Worm (Caenorhabditis elegans) whole organism, L4 larva: ENCODE measurements around the gene npa-1.
A peak's percentile ranks its signal among the peaks of the same experiment; 100 is the strongest.

Source experiments
- F10B5.3 ChIP-seq: sonication (generic microtip); optimal IDR thresholded peaks from 2 replicates; lab custom pipeline; 2016; ENCODE audit warnings: mild to moderate bottlenecking, missing genetic modification characterization, missing compliant biosample characterization
- F49E8.2 ChIP-seq: sonication (generic microtip); optimal IDR thresholded peaks from 2 replicates; lab custom pipeline; 2016; ENCODE audit warnings: missing compliant biosample characterization, mild to moderate bottlenecking, missing genetic modification characterization, borderline replicate concordance
- R02D3.7 ChIP-seq: fragments of 150-350 bp; sonication (generic microtip); optimal IDR thresholded peaks from 3 replicates; lab custom pipeline; 2014; ENCODE audit warnings: missing biosample characterization, missing genetic modification characterization
- ama-1 ChIP-seq: fragments of 150-350 bp; optimal IDR thresholded peaks from 2 replicates; lab custom pipeline; 2014; ENCODE audit warnings: inconsistent platforms, mixed read lengths
- attf-4 ChIP-seq: sonication (generic microtip); optimal IDR thresholded peaks from 3 replicates; lab custom pipeline; 2017; ENCODE audit warnings: missing biosample characterization, missing genetic modification characterization
- ceh-32 ChIP-seq: sonication (generic microtip); optimal IDR thresholded peaks from 2 replicates; lab custom pipeline; 2016; ENCODE audit warnings: mild to moderate bottlenecking, missing genetic modification characterization, missing compliant biosample characterization; ENCODE audit not compliant: poor library complexity
- cey-2 ChIP-seq: sonication (generic microtip); optimal IDR thresholded peaks from 3 replicates; lab custom pipeline; 2017; ENCODE audit warnings: missing genetic modification characterization, mild to moderate bottlenecking, missing compliant biosample characterization, antibody characterized with exemption, borderline replicate concordance; ENCODE audit not compliant: insufficient read depth
- daf-12 ChIP-seq: fragments of 150-350 bp; optimal IDR thresholded peaks from 2 replicates; lab custom pipeline; 2014; ENCODE audit warnings: missing biosample characterization, missing genetic modification reagents, missing genetic modification characterization
- daf-16 ChIP-seq, 3 experiments: sonication (generic microtip); optimal IDR thresholded peaks; 2 replicates each; lab custom pipeline; 2016 to 2017; ENCODE audit warnings: missing genetic modification characterization in 3 of 3, missing genetic modification reagents in 3 of 3, mild to moderate bottlenecking in 2 of 3, missing compliant biosample characterization in 2 of 3, missing biosample characterization in 1 of 3, moderate library complexity in 1 of 3
- dmd-6 ChIP-seq: fragments of 200-800 bp; sonication (Bioruptor generic); IDR thresholded peaks from 2 replicates; pipeline ENCODE4 v1.3.6; 2022; ENCODE audit warnings: missing genetic modification reagents, missing genetic modification characterization, missing compliant biosample characterization
- dve-1 ChIP-seq: sonication (generic microtip); optimal IDR thresholded peaks from 2 replicates; lab custom pipeline; 2017; ENCODE audit warnings: antibody characterized with exemption, mild to moderate bottlenecking, missing genetic modification characterization, missing compliant biosample characterization; ENCODE audit not compliant: insufficient read depth
- fos-1 ChIP-seq: fragments of 150-350 bp; optimal IDR thresholded peaks from 2 replicates; lab custom pipeline; 2014; ENCODE audit warnings: missing biosample characterization, missing genetic modification characterization
- hlh-11 ChIP-seq: fragments of 200-800 bp; sonication (Bioruptor generic); optimal IDR thresholded peaks from 2 replicates; lab custom pipeline; 2018; ENCODE audit warnings: mild to moderate bottlenecking, missing genetic modification characterization, missing compliant biosample characterization
- hlh-30 ChIP-seq: sonication (generic microtip); optimal IDR thresholded peaks from 2 replicates; lab custom pipeline; 2017; ENCODE audit warnings: antibody characterized with exemption, mild to moderate bottlenecking, missing genetic modification characterization, missing compliant biosample characterization; ENCODE audit not compliant: insufficient read depth
- lir-3 ChIP-seq: sonication (generic microtip); optimal IDR thresholded peaks from 2 replicates; lab custom pipeline; 2016; ENCODE audit warnings: mild to moderate bottlenecking, missing genetic modification characterization, missing compliant biosample characterization
- mdl-1 ChIP-seq, 2 experiments: fragments of 150-350 bp in 1 of 2; sonication (generic microtip) in 1 of 2; optimal IDR thresholded peaks; 2 replicates each; lab custom pipeline; 2014 to 2017; ENCODE audit warnings: missing biosample characterization in 2 of 2, missing genetic modification characterization in 2 of 2
- mdt-29 ChIP-seq: fragments of 200-800 bp; sonication (Bioruptor generic); IDR thresholded peaks from 2 replicates; pipeline ENCODE4 v1.3.6; 2022; ENCODE audit warnings: missing genetic modification reagents, missing genetic modification characterization, missing compliant biosample characterization
- mep-1 ChIP-seq: fragments of 150-350 bp; sonication (generic microtip); optimal IDR thresholded peaks from 3 replicates; lab custom pipeline; 2014; ENCODE audit warnings: missing biosample characterization, missing genetic modification characterization
- mes-2 ChIP-seq: sonication (generic microtip); optimal IDR thresholded peaks from 2 replicates; lab custom pipeline; 2016; ENCODE audit warnings: missing genotype, mild to moderate bottlenecking, missing genetic modification characterization, missing compliant biosample characterization; ENCODE audit not compliant: poor library complexity, severe bottlenecking
- mxl-2 ChIP-seq: fragments of 200-800 bp; sonication (Bioruptor generic); conservative IDR thresholded peaks from 2 replicates; pipeline ENCODE4 v1.3.6; 2022; ENCODE audit warnings: missing genetic modification reagents, missing genetic modification characterization, missing compliant biosample characterization
- nhr-10 ChIP-seq: fragments of 150-350 bp; optimal IDR thresholded peaks from 2 replicates; lab custom pipeline; 2014; ENCODE audit warnings: missing biosample characterization, missing genetic modification characterization
- nhr-102 ChIP-seq: sonication (generic microtip); optimal IDR thresholded peaks from 2 replicates; lab custom pipeline; 2016; ENCODE audit warnings: mild to moderate bottlenecking, missing genetic modification characterization, moderate library complexity, missing compliant biosample characterization
- nhr-11 ChIP-seq: fragments of 150-350 bp; optimal IDR thresholded peaks from 2 replicates; lab custom pipeline; 2014; ENCODE audit warnings: missing biosample characterization, missing genetic modification characterization
- nhr-25 ChIP-seq: sonication (generic microtip); optimal IDR thresholded peaks from 2 replicates; lab custom pipeline; 2017; ENCODE audit warnings: missing genetic modification characterization, mild to moderate bottlenecking, missing compliant biosample characterization, antibody characterized with exemption, moderate library complexity, borderline replicate concordance; ENCODE audit not compliant: insufficient read depth
- nhr-28 ChIP-seq: fragments of 150-350 bp; optimal IDR thresholded peaks from 2 replicates; lab custom pipeline; 2014; ENCODE audit warnings: missing biosample characterization, missing genetic modification characterization
- nhr-42 ChIP-seq: fragments of 200-800 bp; sonication (Bioruptor generic); IDR thresholded peaks from 2 replicates; pipeline ENCODE4 v1.3.6; 2022; ENCODE audit warnings: missing genetic modification characterization, missing compliant biosample characterization
- nhr-76 ChIP-seq: fragments of 150-350 bp; optimal IDR thresholded peaks from 2 replicates; lab custom pipeline; 2014; ENCODE audit warnings: missing biosample characterization, missing genetic modification characterization
- nhr-77 ChIP-seq: fragments of 150-350 bp; optimal IDR thresholded peaks from 2 replicates; lab custom pipeline; 2014; ENCODE audit warnings: missing biosample characterization, missing genetic modification characterization
- pha-4 ChIP-seq, 2 experiments: fragments of 150-350 bp in 1 of 2; fragments of 200-800 bp in 1 of 2; sonication (Bioruptor generic) in 1 of 2; IDR thresholded peaks in 1 of 2; optimal IDR thresholded peaks in 1 of 2; 2 replicates each; pipeline versions ENCODE4 v1.3.6 to Lab custom; 2014 to 2022; ENCODE audit warnings: missing genetic modification characterization in 2 of 2, missing genetic modification reagents in 2 of 2, missing biosample characterization in 1 of 2, missing compliant biosample characterization in 1 of 2
- php-3 ChIP-seq: fragments of 200-800 bp; sonication (Bioruptor generic); IDR thresholded peaks from 2 replicates; pipeline ENCODE4 v1.3.6; 2022; ENCODE audit warnings: missing genetic modification reagents, missing genetic modification characterization, missing compliant biosample characterization
- pqm-1 ChIP-seq: sonication (generic microtip); optimal IDR thresholded peaks from 2 replicates; lab custom pipeline; 2017; ENCODE audit warnings: missing biosample characterization, missing genetic modification characterization
- sdz-12 ChIP-seq: fragments of 200-800 bp; sonication (Bioruptor generic); optimal IDR thresholded peaks from 2 replicates; lab custom pipeline; 2018; ENCODE audit warnings: mild to moderate bottlenecking, missing genetic modification characterization, missing compliant biosample characterization
- skn-1 ChIP-seq: fragments of 150-350 bp; optimal IDR thresholded peaks from 2 replicates; lab custom pipeline; 2014; ENCODE audit warnings: missing biosample characterization, missing genetic modification characterization
- spr-1 ChIP-seq: sonication (generic microtip); optimal IDR thresholded peaks from 2 replicates; lab custom pipeline; 2016; ENCODE audit warnings: mild to moderate bottlenecking, missing genetic modification characterization, missing compliant biosample characterization
- spr-3 ChIP-seq: fragments of 200-800 bp; sonication (Bioruptor generic); optimal IDR thresholded peaks from 2 replicates; lab custom pipeline; 2018; ENCODE audit warnings: mild to moderate bottlenecking, missing genetic modification characterization, missing compliant biosample characterization
- tag-97 ChIP-seq: fragments of 200-800 bp; sonication (Bioruptor generic); IDR thresholded peaks from 2 replicates; pipeline ENCODE4 v1.3.6; 2022; ENCODE audit warnings: missing genetic modification characterization, missing compliant biosample characterization
- unc-39 ChIP-seq: sonication (generic microtip); optimal IDR thresholded peaks from 2 replicates; lab custom pipeline; 2017; ENCODE audit warnings: missing biosample characterization, missing genetic modification characterization
- unc-62 ChIP-seq, 3 experiments: fragments of 150-350 bp in 1 of 3; sonication (generic microtip); optimal IDR thresholded peaks in 2 of 3; peaks in 1 of 3; 1 replicate in 1 of 3; 2 replicates in 2 of 3; lab custom pipeline; 2014 to 2017; ENCODE audit warnings: missing biosample characterization in 3 of 3, missing genetic modification characterization in 3 of 3, missing genetic modification reagents in 3 of 3, missing genotype in 1 of 3
- zag-1 ChIP-seq: fragments of 150-350 bp; optimal IDR thresholded peaks from 2 replicates; lab custom pipeline; 2014; ENCODE audit warnings: missing biosample characterization, missing genetic modification characterization
- zfp-3 ChIP-seq: fragments of 200-800 bp; sonication (Bioruptor generic); conservative IDR thresholded peaks from 2 replicates; pipeline ENCODE4 v1.3.6; 2022; ENCODE audit warnings: missing genetic modification reagents, missing genetic modification characterization, missing compliant biosample characterization
- zip-2 ChIP-seq: fragments of 150-350 bp; optimal IDR thresholded peaks from 2 replicates; lab custom pipeline; 2014; ENCODE audit warnings: missing biosample characterization, missing genetic modification characterization

Gene npa-1

ce11 chrV:7093720-7094401 lies 18.3 kb downstream of the npa-1 start, which contains the start of gene nhr-135 (continued):
- TF ChIP-seq zfp-3: no peak
- peak; percentile 7 for TF ChIP-seq spr-1
- peak; percentile 99 for TF ChIP-seq nhr-28 (tag; lab: Kevin White, UChicago)
- TF ChIP-seq cey-2 (tag; lab: Kevin White, UChicago): peak; percentile 5
- peak; percentile 0 for TF ChIP-seq fos-1
- no peak for TF ChIP-seq nhr-42 (GFP tag; lab: Robert Waterston, UW)
- TF ChIP-seq nhr-77 (tag; lab: Kevin White, UChicago): peak; percentile 98
- no peak for TF ChIP-seq unc-39 (tag; lab: Kevin White, UChicago)
- no peak for TF ChIP-seq tag-97 (GFP tag; lab: Robert Waterston, UW)
- TF ChIP-seq nhr-25 (tag; lab: Kevin White, UChicago): peak; percentile 24
- TF ChIP-seq F10B5.3 (tag; lab: Kevin White, UChicago): no peak
- TF ChIP-seq zag-1 (tag; lab: Kevin White, UChicago): no peak
- TF ChIP-seq R02D3.7 (tag; lab: Kevin White, UChicago): no peak

- TF ChIP-seq nhr-102 (tag; lab: Kevin White, UChicago): peak; percentile 44
- TF ChIP-seq pqm-1 (tag; lab: Kevin White, UChicago): peak; percentile 84
- TF ChIP-seq ceh-32 (tag; lab: Kevin White, UChicago): no peak
- no peak for TF ChIP-seq nhr-10 (tag; lab: Kevin White, UChicago)
- TF ChIP-seq hlh-11: peak; percentile 50
- TF ChIP-seq mep-1 (tag; lab: Kevin White, UChicago): peak; percentile 25
- no peak for TF ChIP-seq attf-4 (tag; lab: Kevin White, UChicago)
- TF ChIP-seq mes-2 (tag; lab: Kevin White, UChicago): no peak
- TF ChIP-seq dmd-6 (GFP tag; lab: Robert Waterston, UW): 0 out of 2 replicates have a peak, but pooled peaks have one; percentile 30
- TF ChIP-seq nhr-28 (tag; lab: Kevin White, UChicago): peak; percentile 91
- 0 out of 2 replicates have a peak, but pooled peaks have one; percentile 44 for TF ChIP-seq mxl-2 (GFP tag; lab: Robert Waterston, UW)
- TF ChIP-seq php-3 (GFP tag; lab: Robert Waterston, UW): 0 out of 2 replicates have a peak, but pooled peaks have one; percentile 30
- TF ChIP-seq hlh-30 (tag; lab: Kevin White, UChicago): peak; percentile 2
- peak; percentile 54 for TF ChIP-seq dve-1 (tag; lab: Kevin White, UChicago)
- peak in 1 of 2 experiments; percentile 48 for TF ChIP-seq unc-62 (GFP tag; optimal IDR thresholded peaks at IDR 0.05 in 1 of 2; lab: Kevin White, UChicago)
- no peak for TF ChIP-seq unc-62 (tag; optimal IDR thresholded peaks at IDR 0.05; lab: Kevin White, UChicago)
- TF ChIP-seq nhr-11: no peak
- no peak for TF ChIP-seq daf-16 (GFP tag; optimal IDR thresholded peaks at IDR 0.05; lab: Kevin White, UChicago)
- TF ChIP-seq daf-16 (tag; optimal IDR thresholded peaks at IDR 0.05; lab: Kevin White, UChicago): peak; percentile 57
- no peak for TF ChIP-seq sdz-12 (GFP tag; lab: Kevin White, UChicago)
These were observed 19.8 kb downstream of the npa-1 start for ce11 chrV:7095254-7095990.

- TF ChIP-seq sdz-12 (GFP tag; lab: Kevin White, UChicago) (no peak), mdl-1 (tag; optimal IDR thresholded peaks at IDR 0.05; lab: Kevin White, UChicago) (no peak), nhr-11 (no peak), nhr-76 (tag; lab: Kevin White, UChicago) (no peak), F49E8.2 (tag; lab: Kevin White, UChicago) (no peak), lir-3 (no peak), skn-1 (no peak), mdt-29 (no peak), zip-2 (no peak), ama-1 (no peak), nhr-28 (tag; lab: Kevin White, UChicago) (peak; percentile 64), spr-3 (no peak), dve-1 (tag; lab: Kevin White, UChicago) (peak; percentile 24), pha-4 (GFP tag; IDR thresholded peaks at IDR 0.05; lab: Robert Waterston, UW) (no peak), pha-4 (tag; optimal IDR thresholded peaks at IDR 0.05; lab: Kevin White, UChicago) (peak; percentile 3), daf-12 (tag; lab: Kevin White, UChicago) (no peak), daf-16 (GFP tag; optimal IDR thresholded peaks at IDR 0.05; lab: Kevin White, UChicago) (no peak), daf-16 (tag; optimal IDR thresholded peaks at IDR 0.05; lab: Kevin White, UChicago) (peak; percentile 88), unc-62 (GFP tag; optimal IDR thresholded peaks at IDR 0.05 in 1 of 2; lab: Kevin White, UChicago) (no peak), unc-62 (tag; optimal IDR thresholded peaks at IDR 0.05; lab: Kevin White, UChicago) (no peak)
These were observed 20.6 kb downstream of the npa-1 start for ce11 chrV:7096129-7096730.
